Worm (Caenorhabditis elegans): ENCODE measurements around the gene cnc-8.

DNA sequence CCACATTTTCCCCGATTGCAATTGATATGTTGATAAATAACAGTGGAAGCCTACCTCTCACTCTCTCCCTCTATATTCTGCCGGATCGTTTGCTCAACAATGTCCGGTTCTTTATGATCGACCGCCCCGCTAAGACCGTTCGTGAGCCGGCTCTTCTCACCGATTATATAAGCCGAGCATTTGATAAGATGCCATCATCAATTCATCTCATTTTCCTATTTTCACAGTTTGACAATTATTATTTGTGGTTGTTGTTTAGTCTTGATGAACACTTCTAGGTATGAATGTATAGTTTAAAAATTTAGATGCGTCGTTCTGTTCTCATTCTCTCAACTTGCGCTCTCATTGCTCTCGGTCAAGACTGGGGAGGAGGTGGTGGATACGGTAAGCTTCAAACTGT, 29.7 kb downstream of the cnc-8 start, which contains the start of gene idpa-3:
- TF ChIP-seq aly-2 (tag; optimal IDR thresholded peaks at IDR 0.05) (no peak), ces-1 (GFP tag; optimal IDR thresholded peaks at IDR 0.05) (no peak), zag-1 (tag; optimal IDR thresholded peaks at IDR 0.05) (no peak), fos-1 (tag; optimal IDR thresholded peaks at IDR 0.05) (no peak), nhr-76 (tag; optimal IDR thresholded peaks at IDR 0.05) (no peak), hlh-17 (GFP tag; optimal IDR thresholded peaks at IDR 0.05; ENCODE audit: borderline replicate concordance) (no peak), unc-130 (tag; optimal IDR thresholded peaks at IDR 0.05) (no peak), lir-3 (tag; optimal IDR thresholded peaks at IDR 0.05; ENCODE audit: poor library complexity) (no peak), tlp-1 (tag; optimal IDR thresholded peaks at IDR 0.05) (no peak), alr-1 (tag; optimal IDR thresholded peaks at IDR 0.05; ENCODE audit: borderline replicate concordance) (no peak), ama-1 (optimal IDR thresholded peaks at IDR 0.05) (no peak), lin-39 (tag; optimal IDR thresholded peaks at IDR 0.05) (no peak), lin-15B (tag; optimal IDR thresholded peaks at IDR 0.05) (no peak)
